Worm (Caenorhabditis elegans): ENCODE measurements around the gene plr-1.

plr-1 gene

DNA sequence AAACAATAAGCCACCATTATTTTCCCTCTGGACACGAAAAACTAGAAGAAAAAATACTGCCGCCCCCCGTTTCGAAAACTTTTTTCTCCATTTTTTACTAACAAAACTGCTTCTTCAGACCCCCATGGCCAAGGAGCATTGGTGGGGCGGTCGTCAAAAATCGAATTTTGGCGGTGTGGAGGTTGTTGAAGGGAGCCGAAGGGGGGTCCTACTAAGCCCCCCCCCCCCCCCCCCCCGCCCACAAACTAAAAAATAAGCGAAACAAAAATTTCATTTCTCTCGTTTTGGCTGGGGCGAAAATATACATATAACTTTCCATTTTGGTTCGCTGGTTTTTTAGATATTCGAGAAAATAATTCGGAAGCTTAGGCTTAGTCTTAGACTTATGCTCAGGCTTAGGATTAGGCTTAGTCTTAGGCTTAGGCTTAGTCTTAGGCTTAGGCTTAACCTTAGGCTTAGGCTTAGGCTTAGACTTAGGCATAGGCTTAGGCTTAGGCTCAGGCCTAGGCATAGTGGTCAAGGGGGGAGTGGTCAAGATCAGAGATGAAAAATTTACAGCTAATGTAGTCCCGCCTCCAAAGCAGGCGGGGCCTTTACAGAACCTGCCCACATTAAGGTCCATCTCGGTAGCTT, 18.1 kb downstream of the plr-1 start:
- TF ChIP-seq skn-1 (tag; optimal IDR thresholded peaks at IDR 0.05), result no peak
- TF ChIP-seq ceh-82 (tag; optimal IDR thresholded peaks at IDR 0.05), result no peak
- TF ChIP-seq nhr-25 (tag; optimal IDR thresholded peaks at IDR 0.05), result no peak
- TF ChIP-seq nhr-77 (tag; optimal IDR thresholded peaks at IDR 0.05), result no peak
- no peak for TF ChIP-seq nhr-129 (tag; optimal IDR thresholded peaks at IDR 0.05)
- no peak for TF ChIP-seq F13H6.1 (tag; optimal IDR thresholded peaks at IDR 0.05)
- TF ChIP-seq snpc-4 (tag; optimal IDR thresholded peaks at IDR 0.05), result no peak
- TF ChIP-seq sem-4 (tag; optimal IDR thresholded peaks at IDR 0.05), result no peak
- no peak for TF ChIP-seq dmd-4 (tag; optimal IDR thresholded peaks at IDR 0.05)
- no peak for TF ChIP-seq gmeb-1 (tag; optimal IDR thresholded peaks at IDR 0.05)

DNA sequence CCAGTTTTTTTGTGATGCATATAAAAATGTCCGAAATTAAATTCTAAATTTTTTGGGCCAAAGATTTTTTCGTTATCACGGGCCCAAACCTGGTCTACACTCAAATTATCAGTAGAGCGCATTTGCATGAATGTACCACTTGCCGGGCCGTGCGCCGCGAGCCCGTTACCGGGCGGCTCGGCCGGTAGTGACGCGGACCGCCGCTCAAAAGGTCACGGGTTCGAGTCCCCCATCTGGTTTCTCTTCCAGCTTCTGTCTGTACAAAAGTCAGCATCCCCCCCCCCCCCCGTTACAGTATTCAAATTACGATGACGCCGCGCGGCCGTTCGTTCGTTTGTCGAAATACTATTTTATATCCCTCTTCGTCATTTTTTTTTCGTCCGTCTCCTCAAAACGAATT, 20.6 kb downstream of the plr-1 start:
- TF ChIP-seq lin-39 (tag; optimal IDR thresholded peaks at IDR 0.05) (no peak), ceh-16 (tag; optimal IDR thresholded peaks at IDR 0.05) (no peak), ztf-11 (tag; optimal IDR thresholded peaks at IDR 0.05) (no peak), blmp-1 (tag; optimal IDR thresholded peaks at IDR 0.05; ENCODE audit: insufficient read depth) (no peak), unc-55 (GFP tag; optimal IDR thresholded peaks at IDR 0.05) (no peak), elt-1 (tag; optimal IDR thresholded peaks at IDR 0.05) (no peak), unc-62 (GFP tag; optimal IDR thresholded peaks at IDR 0.05) (no peak), elt-3 (tag; optimal IDR thresholded peaks at IDR 0.05) (no peak), ceh-82 (tag; optimal IDR thresholded peaks at IDR 0.05) (no peak), C34F6.9 (tag; optimal IDR thresholded peaks at IDR 0.05) (no peak)

DNA sequence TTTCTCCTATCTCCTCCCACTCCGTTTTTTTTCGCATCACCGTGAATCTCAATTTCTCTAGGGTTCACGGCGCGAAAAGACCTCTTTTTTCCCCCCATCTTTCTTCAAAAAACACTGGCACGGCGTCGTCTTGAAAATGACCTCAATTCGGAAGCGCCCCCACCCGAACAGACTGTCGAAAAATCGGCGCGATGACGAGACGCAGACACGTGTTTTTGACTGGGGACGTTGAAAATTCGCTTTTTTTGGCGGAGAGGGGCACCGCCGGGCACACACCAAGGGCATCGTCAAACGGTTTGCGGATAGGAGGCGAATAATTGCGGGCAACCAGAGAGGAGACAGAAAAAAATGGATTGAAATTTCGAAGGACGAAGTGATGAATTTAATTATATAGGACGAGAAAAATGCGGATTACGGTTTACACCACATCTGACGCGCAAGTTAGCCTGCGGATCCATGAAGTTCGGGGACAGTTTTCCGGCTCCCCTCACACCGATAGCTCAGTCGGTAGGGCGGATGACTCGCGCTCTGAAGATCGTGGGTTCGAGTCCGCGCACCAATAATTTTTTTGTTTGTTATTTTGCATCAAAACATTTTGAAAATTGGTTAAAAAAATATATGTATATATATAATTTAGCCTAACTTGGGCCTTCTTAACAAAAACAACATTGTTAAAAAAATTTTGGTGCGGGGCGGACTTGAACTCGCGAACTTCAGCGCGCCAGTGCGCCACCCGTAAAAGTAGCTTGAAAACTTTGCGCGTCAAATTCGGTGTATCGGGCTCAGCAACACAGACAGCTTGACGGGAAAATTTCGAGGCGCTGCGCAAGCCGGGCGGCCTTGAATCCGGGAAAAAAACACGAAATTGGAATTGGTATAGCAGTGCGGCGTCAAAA, 22.0 kb downstream of the plr-1 start:
- TF ChIP-seq skn-1 (tag; optimal IDR thresholded peaks at IDR 0.05), result no peak
- TF ChIP-seq fos-1 (tag; optimal IDR thresholded peaks at IDR 0.05), result peak; percentile 11
- no peak for TF ChIP-seq lin-39 (tag; optimal IDR thresholded peaks at IDR 0.05)
- no peak for TF ChIP-seq zag-1 (tag; optimal IDR thresholded peaks at IDR 0.05)
- TF ChIP-seq nhr-25 (tag; optimal IDR thresholded peaks at IDR 0.05), result peak; percentile 33
- no peak for TF ChIP-seq crh-2 (tag; optimal IDR thresholded peaks at IDR 0.05)
- TF ChIP-seq ztf-4 (tag; optimal IDR thresholded peaks at IDR 0.05), result no peak
- no peak for TF ChIP-seq nhr-10 (tag; optimal IDR thresholded peaks at IDR 0.05)
- TF ChIP-seq snpc-4 (tag; optimal IDR thresholded peaks at IDR 0.05), result no peak
- TF ChIP-seq nhr-11 (tag; optimal IDR thresholded peaks at IDR 0.05), result no peak
- TF ChIP-seq nhr-23 (tag; optimal IDR thresholded peaks at IDR 0.05), result no peak
- no peak for TF ChIP-seq lin-13 (GFP tag; optimal IDR thresholded peaks at IDR 0.05)
- no peak for TF ChIP-seq alr-1 (tag; optimal IDR thresholded peaks at IDR 0.05)
- no peak for TF ChIP-seq sma-3 (GFP tag; optimal IDR thresholded peaks at IDR 0.05)
- no peak for TF ChIP-seq C34F6.9 (tag; optimal IDR thresholded peaks at IDR 0.05)

DNA sequence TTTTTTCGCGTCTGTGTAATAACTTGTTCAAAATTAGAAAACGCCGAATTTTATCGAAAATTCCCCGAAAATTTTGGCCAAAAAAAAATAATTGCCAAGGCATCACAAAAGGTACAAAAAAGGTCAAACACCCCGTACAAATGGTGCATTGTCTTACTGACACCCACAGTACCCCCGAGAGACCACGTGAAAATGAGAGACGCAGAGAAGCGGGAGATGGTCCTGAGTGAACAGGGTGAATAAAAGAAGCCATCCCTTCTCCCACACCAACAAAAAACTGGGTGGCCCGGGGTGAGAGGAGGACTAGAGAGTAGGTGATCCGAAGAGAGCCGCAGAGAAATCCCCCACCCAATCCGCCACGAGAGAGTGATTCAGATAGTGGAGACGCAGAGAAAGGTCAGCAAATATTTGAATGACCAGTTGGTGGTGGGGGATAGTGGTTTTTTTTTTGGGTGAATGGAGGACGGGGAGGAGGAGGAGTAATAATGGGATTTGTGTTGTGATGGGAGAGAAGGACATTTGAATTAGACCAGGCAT, 24.7 kb downstream of the plr-1 start:
- TF ChIP-seq dmd-4 (tag; optimal IDR thresholded peaks at IDR 0.05), result no peak
- no peak for TF ChIP-seq lsy-2 (tag; optimal IDR thresholded peaks at IDR 0.05)
- TF ChIP-seq nhr-21 (tag; optimal IDR thresholded peaks at IDR 0.05), result no peak
- TF ChIP-seq egl-27 (tag; optimal IDR thresholded peaks at IDR 0.05), result no peak
- TF ChIP-seq R02D3.7 (tag; optimal IDR thresholded peaks at IDR 0.05), result no peak
- no peak for TF ChIP-seq ztf-4 (tag; optimal IDR thresholded peaks at IDR 0.05)
- TF ChIP-seq skn-1 (tag; optimal IDR thresholded peaks at IDR 0.05), result no peak
- no peak for TF ChIP-seq ceh-16 (tag; optimal IDR thresholded peaks at IDR 0.05)
- TF ChIP-seq peb-1 (tag; optimal IDR thresholded peaks at IDR 0.05), result no peak
- no peak for TF ChIP-seq gmeb-1 (tag; optimal IDR thresholded peaks at IDR 0.05)
- no peak for TF ChIP-seq C34F6.9 (tag; optimal IDR thresholded peaks at IDR 0.05)
- TF ChIP-seq ceh-82 (tag; optimal IDR thresholded peaks at IDR 0.05), result no peak
- TF ChIP-seq F13H6.1 (tag; optimal IDR thresholded peaks at IDR 0.05), result no peak
- no peak for TF ChIP-seq mab-5 (tag; optimal IDR thresholded peaks at IDR 0.05)

Measured in whole organism, L2 larva.